Fruit fly (Drosophila melanogaster) whole organism, adult: ENCODE data around the gene APC7.

Experiments
- Mnt ChIP-seq: fragments of 200-800 bp; sonication (Bioruptor generic); optimal IDR thresholded peaks from 2 replicates; lab custom pipeline; 2016; ENCODE audit warnings: missing biosample characterization, mild to moderate bottlenecking, missing genetic modification characterization
- bab1 ChIP-seq: fragments of 200-800 bp; sonication (Bioruptor generic); optimal IDR thresholded peaks from 3 replicates; lab custom pipeline; 2019; ENCODE audit warnings: missing biosample characterization, mild to moderate bottlenecking, missing genetic modification characterization, moderate library complexity
- tj ChIP-seq: fragments of 200-800 bp; sonication (Bioruptor generic); optimal IDR thresholded peaks from 3 replicates; lab custom pipeline; 2017; ENCODE audit warnings: missing biosample characterization, mild to moderate bottlenecking, missing genetic modification characterization, moderate library complexity

DNA sequence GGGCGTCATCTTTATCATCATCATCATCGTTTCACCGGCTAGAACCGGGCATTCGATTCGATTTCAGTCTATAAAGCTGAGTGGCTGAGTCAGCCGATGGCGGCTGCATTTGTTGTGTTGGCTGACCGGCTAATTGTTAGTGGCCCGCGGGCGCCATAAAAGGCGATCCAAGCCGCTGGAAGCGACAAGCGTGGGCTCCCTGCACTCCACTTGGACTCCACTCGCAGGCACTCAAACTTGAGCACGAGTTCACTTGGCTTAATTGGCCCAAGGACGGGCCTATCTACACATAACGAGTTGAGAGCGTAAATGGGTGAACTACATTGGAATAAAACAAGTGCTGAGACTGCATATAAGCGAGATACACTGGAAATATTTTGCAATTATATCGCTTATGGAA lies 45.4 kb upstream of the APC7 start:
- TF ChIP-seq tj (GFP tag; lab: Kevin White, UChicago): no peak
- TF ChIP-seq Mnt (GFP tag; lab: Kevin White, UChicago): no peak
- no peak for TF ChIP-seq bab1 (GFP tag; lab: Kevin White, UChicago)
